Worm (Caenorhabditis elegans) whole organism, young adult: ENCODE measurements around the gene Y41C4A.6.

Experiments used
- C06A6.2 ChIP-seq: fragments of 200-800 bp; sonication (Bioruptor generic); conservative IDR thresholded peaks from 2 replicates; pipeline ENCODE4 v1.3.6; 2022; ENCODE audit warnings: missing genetic modification characterization, missing compliant biosample characterization
- F37B4.10 ChIP-seq: fragments of 200-800 bp; sonication (Bioruptor generic); IDR thresholded peaks from 2 replicates; pipeline ENCODE4 v1.3.6; 2022; ENCODE audit warnings: missing genetic modification characterization, missing compliant biosample characterization
- F57C9.4 ChIP-seq: sonication (generic microtip); optimal IDR thresholded peaks from 2 replicates; lab custom pipeline; 2017; ENCODE audit warnings: mild to moderate bottlenecking, missing genetic modification characterization, missing compliant biosample characterization
- T07F8.4 ChIP-seq: sonication (generic microtip); optimal IDR thresholded peaks from 2 replicates; lab custom pipeline; 2016; ENCODE audit warnings: mild to moderate bottlenecking, missing genetic modification characterization, moderate library complexity, missing compliant biosample characterization
- T26A5.8 ChIP-seq: sonication (generic microtip); optimal IDR thresholded peaks from 2 replicates; lab custom pipeline; 2016; ENCODE audit warnings: missing genetic modification characterization, missing compliant biosample characterization
- Y53G8AR.9 ChIP-seq: fragments of 200-800 bp; sonication (Bioruptor generic); conservative IDR thresholded peaks from 2 replicates; pipeline ENCODE4 v1.3.6; 2022; ENCODE audit warnings: missing genetic modification reagents, missing genetic modification characterization, missing compliant biosample characterization
- akir-1 ChIP-seq: fragments of 200-800 bp; sonication (Bioruptor generic); optimal IDR thresholded peaks from 2 replicates; lab custom pipeline; 2018; ENCODE audit warnings: mild to moderate bottlenecking, missing genetic modification characterization, moderate library complexity, missing compliant biosample characterization
- ama-1 ChIP-seq, 3 experiments: fragments of 150-350 bp in 1 of 3; sonication (generic microtip) in 2 of 3; optimal IDR thresholded peaks; 2 replicates each; lab custom pipeline; 2014 to 2018; ENCODE audit warnings: missing biosample characterization in 2 of 3, missing genetic modification characterization in 2 of 3, missing genetic modification reagents in 2 of 3
- attf-3 ChIP-seq: fragments of 200-800 bp; sonication (Bioruptor generic); conservative IDR thresholded peaks from 2 replicates; pipeline ENCODE4 v1.3.6; 2022; ENCODE audit warnings: missing genetic modification reagents, missing genetic modification characterization, missing compliant biosample characterization
- attf-6 ChIP-seq: fragments of 200-800 bp; sonication (Bioruptor generic); IDR thresholded peaks from 2 replicates; pipeline ENCODE4 v1.3.6; 2022; ENCODE audit warnings: missing genetic modification reagents, missing genetic modification characterization, missing compliant biosample characterization
- ceh-27 ChIP-seq: fragments of 200-800 bp; sonication (Bioruptor generic); optimal IDR thresholded peaks from 2 replicates; lab custom pipeline; 2018; ENCODE audit warnings: mild to moderate bottlenecking, missing genetic modification characterization, moderate library complexity, missing compliant biosample characterization
- ceh-40 ChIP-seq: fragments of 200-800 bp; sonication (Bioruptor generic); IDR thresholded peaks from 2 replicates; pipeline ENCODE4 v1.3.6; 2022; ENCODE audit warnings: missing genetic modification characterization, missing compliant biosample characterization
- dox-1 ChIP-seq: fragments of 200-800 bp; sonication (Bioruptor generic); IDR thresholded peaks from 2 replicates; pipeline ENCODE4 v1.3.6; 2022; ENCODE audit warnings: missing genetic modification reagents, missing genetic modification characterization, missing compliant biosample characterization
- egl-18 ChIP-seq: fragments of 200-800 bp; sonication (Bioruptor generic); IDR thresholded peaks from 2 replicates; pipeline ENCODE4 v1.3.6; 2022; ENCODE audit warnings: missing genetic modification reagents, missing genetic modification characterization, missing compliant biosample characterization
- egrh-3 ChIP-seq: fragments of 200-800 bp; sonication (Bioruptor generic); IDR thresholded peaks from 2 replicates; pipeline ENCODE4 v1.3.6; 2022; ENCODE audit warnings: missing genetic modification reagents, missing genetic modification characterization, missing compliant biosample characterization
- gei-17 ChIP-seq: fragments of 200-800 bp; sonication (Bioruptor generic); optimal IDR thresholded peaks from 2 replicates; lab custom pipeline; 2018; ENCODE audit warnings: mild to moderate bottlenecking, missing genetic modification characterization, missing compliant biosample characterization
- hlh-26 ChIP-seq: fragments of 200-800 bp; sonication (Bioruptor generic); conservative IDR thresholded peaks from 2 replicates; pipeline ENCODE4 v1.3.6; 2022; ENCODE audit warnings: missing genetic modification reagents, missing genetic modification characterization, missing compliant biosample characterization
- hmg-1.2 ChIP-seq: fragments of 200-800 bp; sonication (Bioruptor generic); IDR thresholded peaks from 2 replicates; pipeline ENCODE4 v1.3.6; 2022; ENCODE audit warnings: missing genetic modification reagents, missing genetic modification characterization, missing compliant biosample characterization
- let-526 ChIP-seq: fragments of 200-800 bp; sonication (Bioruptor generic); IDR thresholded peaks from 2 replicates; pipeline ENCODE4 v1.3.6; 2022; ENCODE audit warnings: missing genetic modification reagents, missing genetic modification characterization, missing compliant biosample characterization
- let-607 ChIP-seq, 2 experiments: fragments of 200-800 bp in 1 of 2; sonication (Bioruptor generic) in 1 of 2; sonication (generic microtip) in 1 of 2; optimal IDR thresholded peaks; 2 replicates each; lab custom pipeline; 2016 to 2018; ENCODE audit warnings: mild to moderate bottlenecking in 2 of 2, missing compliant biosample characterization in 2 of 2, missing genetic modification characterization in 2 of 2, moderate library complexity in 2 of 2, missing genotype in 1 of 2
- lin-26 ChIP-seq: fragments of 200-800 bp; sonication (Bioruptor generic); IDR thresholded peaks from 2 replicates; pipeline ENCODE4 v1.3.6; 2022; ENCODE audit warnings: missing genetic modification reagents, missing genetic modification characterization, missing compliant biosample characterization
- lin-54 ChIP-seq: fragments of 200-800 bp; sonication (Bioruptor generic); optimal IDR thresholded peaks from 2 replicates; lab custom pipeline; 2018; ENCODE audit warnings: mild to moderate bottlenecking, missing genetic modification characterization, missing compliant biosample characterization
- lsl-1 ChIP-seq: fragments of 200-800 bp; sonication (Bioruptor generic); optimal IDR thresholded peaks from 2 replicates; lab custom pipeline; 2018; ENCODE audit warnings: mild to moderate bottlenecking, missing genetic modification characterization, moderate library complexity, missing compliant biosample characterization
- lsy-27 ChIP-seq: sonication (generic microtip); optimal IDR thresholded peaks from 2 replicates; lab custom pipeline; 2017; ENCODE audit warnings: missing genetic modification characterization, mild to moderate bottlenecking, missing compliant biosample characterization, antibody characterized with exemption, missing genotype, borderline replicate concordance; ENCODE audit not compliant: insufficient read depth
- madf-10 ChIP-seq: sonication (generic microtip); optimal IDR thresholded peaks from 2 replicates; lab custom pipeline; 2016; ENCODE audit warnings: mild to moderate bottlenecking, missing genetic modification characterization, missing compliant biosample characterization
- madf-3 ChIP-seq: fragments of 200-800 bp; sonication (Bioruptor generic); IDR thresholded peaks from 2 replicates; pipeline ENCODE4 v1.3.6; 2022; ENCODE audit warnings: missing genetic modification reagents, missing genetic modification characterization, missing compliant biosample characterization
- nfya-1 ChIP-seq: sonication (generic microtip); optimal IDR thresholded peaks from 2 replicates; lab custom pipeline; 2017; ENCODE audit warnings: antibody characterized with exemption, missing compliant biosample characterization, missing genetic modification characterization, borderline replicate concordance; ENCODE audit not compliant: insufficient read depth
- nfya-2 ChIP-seq: fragments of 200-800 bp; sonication (Bioruptor generic); IDR thresholded peaks from 2 replicates; pipeline ENCODE4 v1.3.6; 2022; ENCODE audit warnings: missing genetic modification reagents, missing genetic modification characterization, missing compliant biosample characterization
- nfyb-1 ChIP-seq: fragments of 200-800 bp; sonication (Bioruptor generic); IDR thresholded peaks from 2 replicates; pipeline ENCODE4 v1.3.6; 2022; ENCODE audit warnings: missing genetic modification reagents, missing genetic modification characterization, missing compliant biosample characterization
- tbp1 ChIP-seq: fragments of 200-800 bp; sonication (Bioruptor generic); optimal IDR thresholded peaks from 2 replicates; lab custom pipeline; 2018; ENCODE audit warnings: mild to moderate bottlenecking, missing genetic modification characterization, missing compliant biosample characterization
- unc-130 ChIP-seq: sonication (generic microtip); optimal IDR thresholded peaks from 2 replicates; lab custom pipeline; 2016; ENCODE audit warnings: missing genetic modification reagents, missing genetic modification characterization, missing compliant biosample characterization
- zfh-2 ChIP-seq: fragments of 200-800 bp; sonication (Bioruptor generic); conservative IDR thresholded peaks from 2 replicates; pipeline ENCODE4 v1.3.6; 2022; ENCODE audit warnings: missing genetic modification reagents, missing genetic modification characterization, missing compliant biosample characterization
- ztf-25 ChIP-seq: fragments of 200-800 bp; sonication (Bioruptor generic); IDR thresholded peaks from 2 replicates; pipeline ENCODE4 v1.3.6; 2022; ENCODE audit warnings: missing genetic modification reagents, missing genetic modification characterization, missing compliant biosample characterization

Gene Y41C4A.6

ce11 chrIII:11696273-11696672 lies at the start of gene Y41C4A.6:
Y41C4A.6 (plus strand) TSS chrIII:11696573.
- TF ChIP-seq akir-1 = no peak
- TF ChIP-seq lin-26 (GFP tag; lab: Robert Waterston, UW) = no peak
- TF ChIP-seq let-526 (GFP tag; lab: Robert Waterston, UW) = no peak
- no peak for TF ChIP-seq egl-18
- TF ChIP-seq lin-54 (GFP tag; lab: Kevin White, UChicago) = no peak
- TF ChIP-seq Y53G8AR.9 (GFP tag; lab: Robert Waterston, UW) = no peak
- TF ChIP-seq F57C9.4 = no peak
- TF ChIP-seq F37B4.10 = no peak
- TF ChIP-seq nfya-1 (tag; lab: Kevin White, UChicago) = no peak
- no peak for TF ChIP-seq C06A6.2 (GFP tag; lab: Robert Waterston, UW)
- no peak for TF ChIP-seq let-607 (tag; optimal IDR thresholded peaks at IDR 0.05; lab: Kevin White, UChicago)
- TF ChIP-seq tbp1 (GFP tag; lab: Kevin White, UChicago) = no peak
- TF ChIP-seq T26A5.8 (tag; lab: Kevin White, UChicago) = no peak
- no peak for TF ChIP-seq unc-130 (GFP tag; lab: Kevin White, UChicago)
- no peak for TF ChIP-seq gei-17 (GFP tag; lab: Kevin White, UChicago)

DNA sequence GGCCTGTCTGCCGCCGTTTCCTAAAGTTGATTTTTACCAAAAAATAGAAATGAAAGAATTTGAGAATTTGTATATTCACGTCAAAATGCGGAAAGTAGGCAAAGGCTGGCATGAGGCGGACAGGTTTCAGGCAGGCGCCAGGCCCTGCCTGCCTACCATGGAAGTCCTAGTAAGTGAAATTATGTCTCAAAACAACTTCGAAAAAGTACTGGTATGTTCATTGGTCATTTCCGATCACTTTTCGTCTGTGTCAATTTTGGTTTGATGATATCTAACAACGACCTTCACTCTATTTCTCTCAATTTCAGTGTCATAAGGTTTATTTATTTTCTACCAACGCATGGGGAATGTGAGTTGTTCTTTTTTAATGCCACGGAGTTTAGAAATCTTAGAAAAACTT lies 46.2 kb upstream of the Y41C4A.6 start, which contains the start of gene faah-6:
TSS of gene faah-6 (plus strand) at position 301 of the 400 bp plus-strand sequence.
- TF ChIP-seq nfya-2 (no peak), madf-10 (tag; lab: Kevin White, UChicago) (no peak), T07F8.4 (no peak), lsy-27 (no peak), hmg-1.2 (GFP tag; lab: Robert Waterston, UW) (no peak), lsl-1 (GFP tag; lab: Kevin White, UChicago) (no peak), ceh-40 (GFP tag; lab: Robert Waterston, UW) (no peak), ama-1 (optimal IDR thresholded peaks at IDR 0.05; lab: Kevin White, UChicago) (no peak), ama-1 (GFP tag; optimal IDR thresholded peaks at IDR 0.05; lab: Kevin White, UChicago) (no peak), ztf-25 (GFP tag; lab: Robert Waterston, UW) (no peak), madf-3 (GFP tag; lab: Robert Waterston, UW) (no peak), let-607 (tag; optimal IDR thresholded peaks at IDR 0.05; lab: Kevin White, UChicago) (no peak), F37B4.10 (no peak), ceh-27 (GFP tag; lab: Kevin White, UChicago) (no peak)

DNA sequence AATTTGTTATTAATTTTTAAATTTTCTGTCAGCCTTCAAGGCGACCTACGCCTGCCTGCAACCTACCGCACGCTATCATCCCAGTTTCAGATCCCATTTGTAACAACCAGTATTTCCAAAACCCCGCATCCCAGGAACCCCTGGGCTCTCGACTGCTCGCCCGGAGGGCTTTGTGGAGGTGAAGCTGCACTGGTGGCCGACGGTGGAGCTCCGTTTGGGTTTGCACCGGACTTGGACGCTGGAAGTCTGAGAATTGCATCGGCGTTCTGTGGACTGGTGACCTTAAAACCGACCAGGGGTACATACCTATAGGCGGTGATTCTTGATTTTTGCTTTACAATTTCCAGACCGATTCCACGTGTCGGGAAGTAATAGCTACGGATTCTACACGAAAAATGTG lies 44.9 kb upstream of the Y41C4A.6 start:
- peak; percentile 42; the same call in 1 of the 2 replicates for TF ChIP-seq egrh-3 (GFP tag; lab: Robert Waterston, UW)
- TF ChIP-seq dox-1 (GFP tag; lab: Robert Waterston, UW) = no peak
- TF ChIP-seq zfh-2 (GFP tag; lab: Robert Waterston, UW) = peak; percentile 78
- no peak for TF ChIP-seq hlh-26 (GFP tag; lab: Robert Waterston, UW)
- no peak for TF ChIP-seq attf-6 (GFP tag; lab: Robert Waterston, UW)

DNA sequence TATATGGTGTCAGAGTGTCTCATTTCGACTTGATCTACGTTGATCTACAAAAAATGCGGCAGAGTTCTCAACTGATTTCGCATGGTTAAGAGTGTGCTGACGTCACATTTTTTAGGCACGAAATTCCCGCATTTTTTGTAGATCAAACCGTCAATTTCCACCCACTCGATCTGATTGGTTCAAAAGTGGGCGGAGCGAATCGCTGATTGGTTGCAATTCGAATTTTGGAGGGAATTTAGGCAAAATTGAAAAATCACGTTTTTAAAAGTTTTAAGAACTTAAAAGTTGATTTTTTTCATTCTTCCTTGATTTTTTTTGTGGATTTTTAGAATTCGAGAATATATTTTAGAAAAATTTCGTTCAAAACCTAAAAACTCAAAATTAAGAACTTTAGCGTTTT lies 40.0 kb upstream of the Y41C4A.6 start:
- TF ChIP-seq nfyb-1 = 0 out of 2 replicates have a peak, but pooled peaks have one; percentile 48
- no peak for TF ChIP-seq attf-3 (GFP tag; lab: Robert Waterston, UW)
